Worm (Caenorhabditis elegans): ENCODE results near the gene F58E2.5.

- TF ChIP-seq him-1 (tag; optimal IDR thresholded peaks at IDR 0.05) = no peak
- no peak for TF ChIP-seq W03F9.2 (tag; optimal IDR thresholded peaks at IDR 0.05)
Observed at ce11 chrIV:3415383-3415782, 29.3 kb upstream of the F58E2.5 start, which contains the start of gene lgc-9.

All from whole organism, L4/young adult.